Fruit fly (Drosophila melanogaster): ENCODE results near the gene RpL22.

Gene RpL22

DNA sequence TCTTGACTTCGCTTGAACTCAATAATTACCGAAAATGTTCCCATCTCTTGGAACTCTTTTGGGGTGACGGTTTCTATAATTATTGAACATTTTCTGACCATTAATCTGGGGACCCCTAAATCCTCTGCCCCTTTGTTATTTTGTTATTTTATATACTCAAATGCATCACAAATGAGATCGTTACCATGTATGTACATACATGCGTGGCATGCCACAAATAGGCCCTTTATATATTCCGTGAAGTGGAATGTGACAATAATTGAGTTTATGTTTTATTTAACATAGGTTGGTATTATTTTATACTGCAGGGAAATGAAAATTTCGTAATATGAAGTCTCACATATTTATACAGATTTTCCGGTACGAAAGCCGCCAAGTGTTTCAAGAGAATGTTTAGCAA is 47.0 kb downstream of the RpL22 start:
- TF ChIP-seq sage (GFP tag; optimal IDR thresholded peaks at IDR 0.05) = no peak
- TF ChIP-seq h (GFP tag; optimal IDR thresholded peaks at IDR 0.05) = no peak
- no peak for TF ChIP-seq Mio (GFP tag; optimal IDR thresholded peaks at IDR 0.05)
- TF ChIP-seq dmrt93B (GFP tag; optimal IDR thresholded peaks at IDR 0.05) = no peak
- no peak for TF ChIP-seq Jra (GFP tag; optimal IDR thresholded peaks at IDR 0.05)
- no peak for TF ChIP-seq tai (GFP tag; optimal IDR thresholded peaks at IDR 0.05)
- TF ChIP-seq HLH106 (tag; optimal IDR thresholded peaks at IDR 0.05) = no peak
- TF ChIP-seq br (GFP tag; optimal IDR thresholded peaks at IDR 0.05) = no peak
- no peak for TF ChIP-seq dl (GFP tag; optimal IDR thresholded peaks at IDR 0.05; ENCODE audit: insufficient read depth in 1 of 2, partially characterized antibody in 2 of 2)
- no peak for TF ChIP-seq rgr (GFP tag; optimal IDR thresholded peaks at IDR 0.05)

- TF ChIP-seq Mio (GFP tag; optimal IDR thresholded peaks at IDR 0.05) (no peak), Dfd (GFP tag; optimal IDR thresholded peaks at IDR 0.05) (no peak), psq (GFP tag; optimal IDR thresholded peaks at IDR 0.05) (no peak), h (GFP tag; optimal IDR thresholded peaks at IDR 0.05) (no peak), Hr78 (GFP tag; optimal IDR thresholded peaks at IDR 0.05) (no peak), br (GFP tag; optimal IDR thresholded peaks at IDR 0.05) (no peak), ey (GFP tag; optimal IDR thresholded peaks at IDR 0.05) (no peak), CG32264 (GFP tag; optimal IDR thresholded peaks at IDR 0.05) (no peak), Jra (GFP tag; optimal IDR thresholded peaks at IDR 0.05) (no peak), tai (GFP tag; optimal IDR thresholded peaks at IDR 0.05) (no peak), Abd-B (GFP tag; optimal IDR thresholded peaks at IDR 0.05) (no peak), jim (GFP tag; optimal IDR thresholded peaks at IDR 0.05) (no peak), OdsH (GFP tag; optimal IDR thresholded peaks at IDR 0.05) (no peak), foxo (GFP tag; optimal IDR thresholded peaks at IDR 0.05) (no peak), brk (GFP tag; optimal IDR thresholded peaks at IDR 0.05) (no peak), woc (GFP tag; optimal IDR thresholded peaks at IDR 0.05) (no peak)
Observed at dm6 chrX:715383-715782, 49.5 kb downstream of the RpL22 start.

DNA sequence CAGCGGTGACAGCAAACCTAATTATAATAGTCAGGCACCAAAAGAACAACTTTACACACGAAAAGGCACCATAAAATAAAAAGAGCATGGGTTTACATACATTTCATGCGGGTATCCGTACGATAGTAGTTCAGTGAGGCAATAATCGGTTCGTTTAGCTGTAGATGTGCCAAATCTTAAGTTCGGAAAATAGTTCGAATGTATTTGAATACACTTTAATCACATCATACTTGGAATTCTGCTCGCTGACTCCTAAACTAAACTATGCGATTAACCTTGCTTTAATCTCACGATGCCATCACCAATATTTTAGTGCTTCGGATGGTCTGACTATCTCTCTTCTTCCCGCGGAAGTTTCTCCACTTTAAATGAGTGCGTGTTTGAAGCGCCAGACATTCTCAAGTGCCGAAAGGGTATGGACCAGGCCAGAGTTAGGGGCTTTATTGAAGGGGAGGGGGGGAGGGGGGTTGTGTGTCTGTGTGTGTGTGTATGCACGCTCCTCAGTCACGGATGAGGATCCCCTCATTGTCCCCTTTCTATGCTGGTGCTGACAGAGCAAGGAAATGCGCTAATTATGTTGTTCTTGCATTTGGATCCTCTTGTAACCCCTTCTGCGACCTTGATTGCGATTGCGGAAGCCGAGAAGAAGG is 51.6 kb downstream of the RpL22 start:
- no peak for TF ChIP-seq Vsx2 (GFP tag; optimal IDR thresholded peaks at IDR 0.05; ENCODE audit: partially characterized antibody)
- peak; percentile 55 for TF ChIP-seq Dfd (GFP tag; optimal IDR thresholded peaks at IDR 0.05)
- TF ChIP-seq OdsH (GFP tag; optimal IDR thresholded peaks at IDR 0.05) = no peak
- TF ChIP-seq Sp1 (GFP tag; optimal IDR thresholded peaks at IDR 0.05) = no peak
- peak; percentile 5 for TF ChIP-seq psq (GFP tag; optimal IDR thresholded peaks at IDR 0.05)
- TF ChIP-seq woc (GFP tag; optimal IDR thresholded peaks at IDR 0.05) = peak; percentile 13
- TF ChIP-seq CG32264 (GFP tag; optimal IDR thresholded peaks at IDR 0.05) = no peak

All from whole organism, wandering third instar larva.